Fruit fly (Drosophila melanogaster): ENCODE measurements around the gene repo.
A peak's percentile ranks its signal among the peaks of the same experiment; 100 is the strongest.

repo gene

DNA sequence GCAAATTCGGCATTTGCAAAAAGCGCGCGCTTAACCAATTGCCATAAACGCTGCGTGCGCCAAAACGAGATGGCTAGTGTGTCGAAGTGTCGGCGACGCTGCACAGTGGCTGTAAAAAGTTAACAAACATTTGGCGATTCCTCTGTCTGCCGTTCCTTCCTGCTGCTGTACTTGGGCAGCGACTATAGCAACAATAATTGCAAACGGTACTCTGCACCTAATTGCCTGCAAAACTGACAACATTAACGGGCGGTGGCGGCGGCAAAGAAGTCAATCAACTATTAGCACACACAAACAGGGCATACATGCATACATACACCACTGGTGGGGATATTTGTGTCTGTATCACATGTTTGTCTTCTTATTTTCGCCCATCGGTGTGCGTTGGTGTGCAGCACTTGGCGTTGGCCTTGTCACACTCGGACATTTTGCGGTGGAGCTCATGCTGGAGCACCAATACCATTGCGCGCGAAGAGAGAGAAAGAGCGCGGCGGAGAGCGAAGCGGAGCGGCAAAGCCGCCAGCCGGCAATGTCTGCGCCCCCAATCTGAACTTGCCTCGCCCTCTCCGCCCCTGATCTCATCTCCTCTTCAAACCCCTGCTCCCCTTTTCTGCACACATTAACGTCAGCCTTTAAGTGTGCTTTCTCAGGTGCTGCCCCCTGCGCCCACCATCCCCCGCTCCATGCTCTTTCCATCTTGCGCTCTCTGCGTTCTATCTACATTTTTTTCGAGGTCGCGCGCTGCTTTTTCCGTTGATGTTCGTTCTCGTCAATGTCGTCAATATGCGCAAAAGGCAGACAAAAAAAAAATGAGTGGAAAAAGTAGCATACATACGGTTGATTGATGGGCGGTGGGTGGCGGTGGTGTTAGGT is 8.4 kb downstream of the repo start:
- 0 out of 2 replicates have a peak, but pooled peaks have one; percentile 6 for TF ChIP-seq Scr (GFP tag; IDR thresholded peaks at IDR 0.05; ENCODE audit: partially characterized antibody)
- peak; percentile 32 for TF ChIP-seq CG2712 (tag; optimal IDR thresholded peaks at IDR 0.05)
- TF ChIP-seq sqz (GFP tag; optimal IDR thresholded peaks at IDR 0.05): peak; percentile 48
- TF ChIP-seq CHES-1-like (GFP tag; optimal IDR thresholded peaks at IDR 0.05): peak; percentile 12
- no peak for TF ChIP-seq Myb (GFP tag; optimal IDR thresholded peaks at IDR 0.05)
- TF ChIP-seq NfI (GFP tag; optimal IDR thresholded peaks at IDR 0.05): peak; percentile 6
- peak; percentile 13; the same call in 1 of the 2 replicates for TF ChIP-seq slbo (GFP tag; IDR thresholded peaks at IDR 0.05)
- peak; percentile 51; the same call in 1 of the 3 replicates for TF ChIP-seq z (GFP tag; IDR thresholded peaks at IDR 0.05)
- TF ChIP-seq CG33557 (GFP tag; optimal IDR thresholded peaks at IDR 0.05): no peak
- TF ChIP-seq so (GFP tag; IDR thresholded peaks at IDR 0.05): 0 out of 3 replicates have a peak, but pooled peaks have one; percentile 21
- 0 out of 2 replicates have a peak, but pooled peaks have one; percentile 13 for TF ChIP-seq Dref (GFP tag; IDR thresholded peaks at IDR 0.05)
- no peak for TF ChIP-seq bowl (GFP tag; IDR thresholded peaks at IDR 0.05)
- TF ChIP-seq CG32532 (GFP tag; IDR thresholded peaks at IDR 0.05): peak; percentile 16; the same call in 1 of the 2 replicates
- TF ChIP-seq CG2120 (GFP tag; optimal IDR thresholded peaks at IDR 0.05): peak; percentile 37
- TF ChIP-seq Hr78 (GFP tag; optimal IDR thresholded peaks at IDR 0.05): peak in 1 of 2 experiments; percentile 59
- TF ChIP-seq ATbp (GFP tag; optimal IDR thresholded peaks at IDR 0.05): no peak
- peak; percentile 29; the same call in 1 of the 2 replicates for TF ChIP-seq Ptx1 (GFP tag; IDR thresholded peaks at IDR 0.05)
- no peak; the same call in 1 of the 2 replicates for TF ChIP-seq Drgx (GFP tag; IDR thresholded peaks at IDR 0.05)
- peak; percentile 15 for TF ChIP-seq CG1603 (tag; optimal IDR thresholded peaks at IDR 0.05)
- 0 out of 2 replicates have a peak, but pooled peaks have one; percentile 11 for TF ChIP-seq CG31441 (GFP tag; IDR thresholded peaks at IDR 0.05)
- peak; percentile 48 for TF ChIP-seq corto (GFP tag; optimal IDR thresholded peaks at IDR 0.05)
- peak; percentile 38 for TF ChIP-seq Oli (tag; optimal IDR thresholded peaks at IDR 0.05)
- peak; percentile 100 for TF ChIP-seq crol (GFP tag; IDR thresholded peaks at IDR 0.05)
- peak; percentile 99 for TF ChIP-seq CG8388 (GFP tag; optimal IDR thresholded peaks at IDR 0.05)
- peak; percentile 8 for TF ChIP-seq pzg (GFP tag; optimal IDR thresholded peaks at IDR 0.05)
- peak; percentile 25; the same call in 1 of the 3 replicates for TF ChIP-seq Dbx (GFP tag; IDR thresholded peaks at IDR 0.05)
- no peak for TF ChIP-seq nerfin-2 (GFP tag; IDR thresholded peaks at IDR 0.05; ENCODE audit: partially characterized antibody)
- TF ChIP-seq grn (GFP tag; optimal IDR thresholded peaks at IDR 0.05): no peak
- TF ChIP-seq CG13287 (GFP tag; IDR thresholded peaks at IDR 0.05; ENCODE audit: partially characterized antibody): 0 out of 2 replicates have a peak, but pooled peaks have one; percentile 29
- TF ChIP-seq CG9437 (GFP tag; optimal IDR thresholded peaks at IDR 0.05): peak; percentile 22
- peak; percentile 54; the same call in 1 of the 2 replicates for TF ChIP-seq NFAT (GFP tag; IDR thresholded peaks at IDR 0.05)
- peak; percentile 9 for TF ChIP-seq Fer1 (GFP tag; optimal IDR thresholded peaks at IDR 0.05)
- TF ChIP-seq CG9932 (GFP tag; IDR thresholded peaks at IDR 0.05): peak; percentile 40; the same call in 1 of the 2 replicates
- peak; percentile 16 for TF ChIP-seq CG2678 (tag; optimal IDR thresholded peaks at IDR 0.05)
- peak; percentile 3 for TF ChIP-seq YL-1 (GFP tag; optimal IDR thresholded peaks at IDR 0.05)
- peak; percentile 16 for TF ChIP-seq grau (tag; optimal IDR thresholded peaks at IDR 0.05)
- no peak for TF ChIP-seq CG1233 (GFP tag; optimal IDR thresholded peaks at IDR 0.05)
- peak; percentile 74 for TF ChIP-seq Ets65A (GFP tag)
- TF ChIP-seq Trl (optimal IDR thresholded peaks at IDR 0.05): peak; percentile 91 to 94
- peak; percentile 43 for TF ChIP-seq Trl (GFP tag; optimal IDR thresholded peaks at IDR 0.05)
- peak; percentile 78 for TF ChIP-seq sug (tag; optimal IDR thresholded peaks at IDR 0.05)
- no peak for TF ChIP-seq CG14050 (GFP tag; IDR thresholded peaks at IDR 0.05)
- TF ChIP-seq abd-A (tag; optimal IDR thresholded peaks at IDR 0.05): peak; percentile 91
- TF ChIP-seq CG31224 (GFP tag; IDR thresholded peaks at IDR 0.05): peak; percentile 91
- TF ChIP-seq E2f1 (GFP tag; IDR thresholded peaks at IDR 0.05): peak; percentile 36; the same call in 1 of the 2 replicates
- TF ChIP-seq nom (GFP tag; optimal IDR thresholded peaks at IDR 0.05): peak; percentile 61
- peak; percentile 8 for TF ChIP-seq lab (GFP tag; optimal IDR thresholded peaks at IDR 0.05)
- peak; percentile 85 for TF ChIP-seq CG32767 (GFP tag; IDR thresholded peaks at IDR 0.05)
